Fruit fly (Drosophila melanogaster) whole organism, embryonic: ENCODE measurements around the gene Eig71Ea.
A peak's percentile ranks its signal among the peaks of the same experiment; 100 is the strongest.

ENCODE experiments used
- Abd-B ChIP-seq: fragments of 200-800 bp; sonication (Bioruptor generic); optimal IDR thresholded peaks from 2 replicates; lab custom pipeline; 2018; ENCODE audit warnings: missing biosample characterization, mild to moderate bottlenecking, missing genetic modification characterization, moderate library complexity
- Adf1 ChIP-seq: fragments of 200-800 bp; sonication (Bioruptor generic); IDR thresholded peaks from 2 replicates; pipeline ENCODE4 v1.3.6; 2022; ENCODE audit warnings: missing biosample characterization, missing genetic modification characterization
- Antp ChIP-seq: fragments of 200-800 bp; sonication (Bioruptor generic); optimal IDR thresholded peaks from 3 replicates; lab custom pipeline; 2016; ENCODE audit warnings: missing biosample characterization, missing genetic modification characterization
- CG10366 ChIP-seq: fragments of 200-800 bp; sonication (Bioruptor generic); IDR thresholded peaks from 2 replicates; pipeline ENCODE4 v1.3.6; 2022; ENCODE audit warnings: missing biosample characterization, missing genetic modification characterization
- CG11093 ChIP-seq: fragments of 200-800 bp; sonication (Bioruptor generic); IDR thresholded peaks from 3 replicates; pipeline ENCODE4 v1.3.6; 2022; ENCODE audit warnings: missing biosample characterization, missing genetic modification characterization
- CG11504 ChIP-seq: fragments of 200-800 bp; sonication (Bioruptor generic); optimal IDR thresholded peaks from 3 replicates; lab custom pipeline; 2019; ENCODE audit warnings: missing biosample characterization, mild to moderate bottlenecking, missing genetic modification characterization, moderate library complexity
- CG1602 ChIP-seq: fragments of 200-800 bp; sonication (Bioruptor generic); optimal IDR thresholded peaks from 3 replicates; lab custom pipeline; 2016; ENCODE audit warnings: missing biosample characterization, missing genetic modification characterization
- CG17829 ChIP-seq: fragments of 200-800 bp; optimal IDR thresholded peaks from 2 replicates; lab custom pipeline; 2019; ENCODE audit warnings: missing biosample characterization, mild to moderate bottlenecking, missing genetic modification characterization, moderate library complexity
- CG18262 ChIP-seq: fragments of 200-800 bp; optimal IDR thresholded peaks from 3 replicates; lab custom pipeline; 2019; ENCODE audit warnings: missing biosample characterization, mild to moderate bottlenecking, missing genetic modification characterization, moderate library complexity
- CG30403 ChIP-seq: fragments of 200-800 bp; sonication (Bioruptor generic); optimal IDR thresholded peaks from 3 replicates; lab custom pipeline; 2016; ENCODE audit warnings: missing biosample characterization, missing genetic modification characterization
- CG6689 ChIP-seq: fragments of 200-800 bp; sonication (Bioruptor generic); IDR thresholded peaks from 2 replicates; pipeline ENCODE4 v1.3.6; 2022; ENCODE audit warnings: missing biosample characterization, missing genetic modification characterization
- CG7556 ChIP-seq: fragments of 200-800 bp; sonication (Bioruptor generic); optimal IDR thresholded peaks from 2 replicates; lab custom pipeline; 2017; ENCODE audit warnings: missing biosample characterization, mild to moderate bottlenecking, missing genetic modification characterization
- CG7839 ChIP-seq: fragments of 200-800 bp; sonication (Bioruptor generic); optimal IDR thresholded peaks from 3 replicates; lab custom pipeline; 2018; ENCODE audit warnings: missing biosample characterization, mild to moderate bottlenecking, missing genetic modification characterization, moderate library complexity
- Ets65A ChIP-seq: fragments of 200-800 bp; sonication (Bioruptor generic); peaks from one replicate; lab custom pipeline; 2016; ENCODE audit warnings: missing biosample characterization, missing genetic modification characterization
- Hr39 ChIP-seq: fragments of >200 bp; optimal IDR thresholded peaks from 2 replicates; lab custom pipeline; 2017
- NC2β ChIP-seq: fragments of 200-800 bp; sonication (Bioruptor generic); optimal IDR thresholded peaks from 2 replicates; lab custom pipeline; 2016; ENCODE audit warnings: missing biosample characterization, missing genetic modification characterization
- Oli ChIP-seq: fragments of 200-800 bp; sonication (Bioruptor generic); optimal IDR thresholded peaks from 2 replicates; lab custom pipeline; 2018; ENCODE audit warnings: missing biosample characterization, mild to moderate bottlenecking, missing genetic modification characterization, moderate library complexity
- Sry-β ChIP-seq: fragments of 200-800 bp; sonication (Bioruptor generic); optimal IDR thresholded peaks from 2 replicates; lab custom pipeline; 2018; ENCODE audit warnings: missing biosample characterization, mild to moderate bottlenecking, missing genetic modification characterization, moderate library complexity
- Ssrp ChIP-seq: fragments of 200-800 bp; sonication (Bioruptor generic); optimal IDR thresholded peaks from 2 replicates; lab custom pipeline; 2018; ENCODE audit warnings: missing biosample characterization, mild to moderate bottlenecking, missing genetic modification characterization, moderate library complexity
- TFAM ChIP-seq: fragments of 200-800 bp; sonication (Bioruptor generic); optimal IDR thresholded peaks from 2 replicates; lab custom pipeline; 2017; ENCODE audit warnings: missing biosample characterization, missing genetic modification characterization, inconsistent platforms
- ab ChIP-seq: fragments of 200-800 bp; sonication (Bioruptor generic); optimal IDR thresholded peaks from 2 replicates; lab custom pipeline; 2016; ENCODE audit warnings: missing biosample characterization, missing genetic modification characterization
- abd-A ChIP-seq: fragments of 200-800 bp; sonication (Bioruptor generic); optimal IDR thresholded peaks from 3 replicates; lab custom pipeline; 2019; ENCODE audit warnings: missing biosample characterization, mild to moderate bottlenecking, missing genetic modification characterization, moderate library complexity
- ap ChIP-seq: fragments of 200-800 bp; sonication (Bioruptor generic); IDR thresholded peaks from 2 replicates; pipeline ENCODE4 v1.3.6; 2022; ENCODE audit warnings: missing biosample characterization, missing genetic modification characterization
- bsh ChIP-seq, 2 experiments: fragments of 200-800 bp; sonication (Bioruptor generic); optimal IDR thresholded peaks; 2 replicates each; lab custom pipeline; 2017 to 2018; ENCODE audit warnings: mild to moderate bottlenecking in 2 of 2, missing biosample characterization in 2 of 2, missing genetic modification characterization in 2 of 2, moderate library complexity in 1 of 2
- btn ChIP-seq: fragments of 200-800 bp; sonication (Bioruptor generic); optimal IDR thresholded peaks from 2 replicates; lab custom pipeline; 2016; ENCODE audit warnings: missing biosample characterization, missing genetic modification characterization
- cad ChIP-seq: fragments of >200 bp; optimal IDR thresholded peaks from 2 replicates; lab custom pipeline; 2017; ENCODE audit warnings: missing biosample characterization, missing genetic modification characterization
- chif ChIP-seq, 2 experiments: fragments of 200-800 bp; sonication (Bioruptor generic); optimal IDR thresholded peaks; 3 replicates each; lab custom pipeline; 2016; ENCODE audit warnings: missing biosample characterization in 2 of 2, missing genetic modification characterization in 2 of 2
- chn ChIP-seq: fragments of 200-800 bp; sonication (Bioruptor generic); optimal IDR thresholded peaks from 2 replicates; lab custom pipeline; 2016; ENCODE audit warnings: missing biosample characterization, missing genetic modification characterization
- dan ChIP-seq: fragments of 200-800 bp; sonication (Bioruptor generic); IDR thresholded peaks from 2 replicates; pipeline ENCODE4 v1.3.6; 2022; ENCODE audit warnings: missing biosample characterization, missing genetic modification characterization
- dmrt11E ChIP-seq: fragments of 200-800 bp; sonication (Bioruptor generic); optimal IDR thresholded peaks from 3 replicates; lab custom pipeline; 2018; ENCODE audit warnings: missing biosample characterization, mild to moderate bottlenecking, missing genetic modification characterization, moderate library complexity
- dmrt99B ChIP-seq: fragments of 200-800 bp; sonication (Bioruptor generic); optimal IDR thresholded peaks from 2 replicates; lab custom pipeline; 2018; ENCODE audit warnings: missing biosample characterization, mild to moderate bottlenecking, missing genetic modification characterization, moderate library complexity
- fd102C ChIP-seq: fragments of 200-800 bp; sonication (Bioruptor generic); optimal IDR thresholded peaks from 2 replicates; lab custom pipeline; 2018; ENCODE audit warnings: missing biosample characterization, mild to moderate bottlenecking, missing genetic modification characterization, moderate library complexity
- gem ChIP-seq: fragments of 200-800 bp; sonication (Bioruptor generic); optimal IDR thresholded peaks from 2 replicates; lab custom pipeline; 2019; ENCODE audit warnings: missing biosample characterization, mild to moderate bottlenecking, missing genetic modification characterization, moderate library complexity
- grau ChIP-seq: fragments of 200-800 bp; optimal IDR thresholded peaks from 3 replicates; lab custom pipeline; 2019; ENCODE audit warnings: missing biosample characterization, mild to moderate bottlenecking, missing genetic modification characterization, moderate library complexity
- hbn ChIP-seq: fragments of 200-800 bp; sonication (Bioruptor generic); IDR thresholded peaks from 2 replicates; pipeline ENCODE4 v1.3.6; 2022; ENCODE audit warnings: missing biosample characterization, missing genetic modification characterization; ENCODE audit not compliant: partially characterized antibody
- her ChIP-seq: fragments of 200-800 bp; sonication (Bioruptor generic); optimal IDR thresholded peaks from 2 replicates; lab custom pipeline; 2016; ENCODE audit warnings: missing biosample characterization, missing genetic modification characterization
- jumu ChIP-seq: fragments of 200-800 bp; sonication (Bioruptor generic); optimal IDR thresholded peaks from 3 replicates; lab custom pipeline; 2016; ENCODE audit warnings: missing biosample characterization, missing genetic modification characterization
- lilli ChIP-seq: fragments of 200-800 bp; sonication (Bioruptor generic); optimal IDR thresholded peaks from 3 replicates; lab custom pipeline; 2016; ENCODE audit warnings: missing biosample characterization, missing genetic modification characterization
- lola ChIP-seq, 3 experiments: fragments of >200 bp in 2 of 3; fragments of 200-800 bp in 1 of 3; sonication (Bioruptor generic) in 1 of 3; optimal IDR thresholded peaks; 2 replicates each; lab custom pipeline; 2017 to 2019; ENCODE audit warnings: missing biosample characterization in 3 of 3, missing genetic modification characterization in 3 of 3, mild to moderate bottlenecking in 1 of 3, moderate library complexity in 1 of 3
- org-1 ChIP-seq: fragments of 200-800 bp; sonication (Bioruptor generic); optimal IDR thresholded peaks from 2 replicates; lab custom pipeline; 2017; ENCODE audit warnings: missing biosample characterization, missing genetic modification characterization
- pan ChIP-seq, 4 experiments: fragments of >200 bp in 3 of 4; fragments of 200-800 bp in 1 of 4; sonication (Bioruptor generic) in 1 of 4; optimal IDR thresholded peaks in 3 of 4; IDR thresholded peaks in 1 of 4; 2 replicates each; pipeline versions ENCODE4 v1.3.6 to Lab custom; 2017 to 2022; ENCODE audit warnings: missing biosample characterization in 2 of 4, missing genetic modification characterization in 2 of 4, mixed read lengths in 1 of 4
- phol ChIP-seq: fragments of 200-800 bp; sonication (Bioruptor generic); optimal IDR thresholded peaks from 3 replicates; lab custom pipeline; 2018; ENCODE audit warnings: missing biosample characterization, mild to moderate bottlenecking, missing genetic modification characterization, moderate library complexity
- prd ChIP-seq, 3 experiments: fragments of >200 bp in 2 of 3; fragments of 200-800 bp in 1 of 3; sonication (Bioruptor generic) in 1 of 3; optimal IDR thresholded peaks in 2 of 3; IDR thresholded peaks in 1 of 3; 2 replicates in 2 of 3; 3 replicates in 1 of 3; pipeline versions ENCODE4 v1.3.6 to Lab custom; 2017 to 2022; ENCODE audit warnings: missing biosample characterization in 1 of 3, missing genetic modification characterization in 1 of 3
- row ChIP-seq: fragments of 200-800 bp; sonication (Bioruptor generic); IDR thresholded peaks from 3 replicates; pipeline ENCODE4 v1.3.6; 2022; ENCODE audit warnings: missing biosample characterization, missing genetic modification characterization
- scrt ChIP-seq: fragments of 200-800 bp; sonication (Bioruptor generic); optimal IDR thresholded peaks from 2 replicates; lab custom pipeline; 2018; ENCODE audit warnings: missing biosample characterization, mild to moderate bottlenecking, missing genetic modification characterization, moderate library complexity
- sens ChIP-seq: fragments of 200-800 bp; sonication (Bioruptor generic); peaks from one replicate; lab custom pipeline; 2016; ENCODE audit warnings: missing biosample characterization, missing genetic modification characterization
- sisA ChIP-seq: fragments of 200-800 bp; sonication (Bioruptor generic); IDR thresholded peaks from 2 replicates; pipeline ENCODE4 v1.3.6; 2022; ENCODE audit warnings: missing biosample characterization, missing genetic modification characterization
- trem ChIP-seq: fragments of 200-800 bp; optimal IDR thresholded peaks from 3 replicates; lab custom pipeline; 2019; ENCODE audit warnings: missing biosample characterization, mild to moderate bottlenecking, missing genetic modification characterization, moderate library complexity
- unpg ChIP-seq: fragments of 200-800 bp; sonication (Bioruptor generic); optimal IDR thresholded peaks from 3 replicates; lab custom pipeline; 2018; ENCODE audit warnings: missing biosample characterization, mild to moderate bottlenecking, missing genetic modification characterization, moderate library complexity
- zf30C ChIP-seq: fragments of 200-800 bp; sonication (Bioruptor generic); optimal IDR thresholded peaks from 3 replicates; lab custom pipeline; 2018; ENCODE audit warnings: missing biosample characterization, mild to moderate bottlenecking, missing genetic modification characterization

Eig71Ea gene

dm6 chr3L:15639978-15640377 lies 9.5 kb downstream of the Eig71Ea start:
- no peak for TF ChIP-seq cad
- TF ChIP-seq NC2β (GFP tag; lab: Kevin White, UChicago): peak; percentile 1
- no peak for TF ChIP-seq lilli (GFP tag; lab: Kevin White, UChicago)
- peak; percentile 31 for TF ChIP-seq dmrt11E (tag; lab: Kevin White, UChicago)
- TF ChIP-seq zf30C (GFP tag; lab: Kevin White, UChicago): peak; percentile 33
- TF ChIP-seq trem (tag; lab: Kevin White, UChicago): peak; percentile 5
- TF ChIP-seq sens (GFP tag; lab: Kevin White, UChicago): peak; percentile 36
- peak; percentile 21 for TF ChIP-seq fd102C (GFP tag; lab: Kevin White, UChicago)
- peak in 1 of 2 experiments; percentile 40 for TF ChIP-seq chif (GFP tag; optimal IDR thresholded peaks at IDR 0.05; lab: Kevin White, UChicago)
- TF ChIP-seq Adf1 (GFP tag; lab: Robert Waterston, UW): no peak
- TF ChIP-seq Oli (tag; lab: Kevin White, UChicago): peak; percentile 26
- peak; percentile 9 for TF ChIP-seq chn (GFP tag; lab: Kevin White, UChicago)
- TF ChIP-seq CG10366 (GFP tag; lab: Robert Waterston, UW): no peak
- TF ChIP-seq phol (tag; lab: Kevin White, UChicago): peak; percentile 13
- TF ChIP-seq CG7556: peak; percentile 2
- TF ChIP-seq scrt (GFP tag; lab: Kevin White, UChicago): peak; percentile 36
- no peak for TF ChIP-seq btn (GFP tag; lab: Kevin White, UChicago)
- TF ChIP-seq CG17829 (tag; lab: Kevin White, UChicago): peak; percentile 32
- TF ChIP-seq org-1 (GFP tag; lab: Kevin White, UChicago): peak; percentile 15
- peak; percentile 8 for TF ChIP-seq CG30403 (GFP tag; lab: Kevin White, UChicago)
- TF ChIP-seq ap (GFP tag; lab: Robert Waterston, UW): no peak
- TF ChIP-seq dan (GFP tag; lab: Robert Waterston, UW): no peak
- TF ChIP-seq abd-A: no peak
- no peak for TF ChIP-seq sisA
- no peak for TF ChIP-seq pan (optimal IDR thresholded peaks at IDR 0.05; lab: Kevin White, UChicago)
- no peak for TF ChIP-seq pan (GFP tag; optimal IDR thresholded peaks at IDR 0.05 in 1 of 2, IDR thresholded peaks at IDR 0.05 in 1 of 2)
- TF ChIP-seq ab (GFP tag; lab: Kevin White, UChicago): no peak
- TF ChIP-seq grau (tag; lab: Kevin White, UChicago): peak; percentile 3
- TF ChIP-seq gem: peak; percentile 55
- peak; percentile 28 for TF ChIP-seq CG18262 (tag; lab: Kevin White, UChicago)
- TF ChIP-seq CG11504 (tag; lab: Kevin White, UChicago): peak; percentile 16
- TF ChIP-seq CG11093 (GFP tag; lab: Robert Waterston, UW): 0 out of 3 replicates have a peak, but pooled peaks have one; percentile 27
- peak; percentile 17 for TF ChIP-seq Antp (GFP tag; lab: Kevin White, UChicago)
- no peak for TF ChIP-seq Sry-β (GFP tag; lab: Kevin White, UChicago)
- TF ChIP-seq lola (GFP tag; optimal IDR thresholded peaks at IDR 0.05; lab: Kevin White, UChicago): peak in 1 of 3 experiments; percentile 26
- peak; percentile 0 for TF ChIP-seq CG1602 (GFP tag; lab: Kevin White, UChicago)
- TF ChIP-seq Ssrp (tag; lab: Kevin White, UChicago): peak; percentile 11
- TF ChIP-seq prd (optimal IDR thresholded peaks at IDR 0.05; lab: Kevin White, UChicago): no peak
- peak; percentile 58; the same call in 1 of the 3 replicates for TF ChIP-seq prd (GFP tag; IDR thresholded peaks at IDR 0.05; lab: Robert Waterston, UW)
- peak; percentile 4 for TF ChIP-seq dmrt99B (tag; lab: Kevin White, UChicago)
- no peak for TF ChIP-seq Hr39 (lab: Kevin White, UChicago)
- peak; percentile 16 for TF ChIP-seq CG7839 (tag; lab: Kevin White, UChicago)
- peak; percentile 34; the same call in 1 of the 2 replicates for TF ChIP-seq CG6689 (GFP tag; lab: Robert Waterston, UW)
- no peak for TF ChIP-seq jumu
- TF ChIP-seq her (GFP tag; lab: Kevin White, UChicago): no peak
- peak; percentile 23 for TF ChIP-seq unpg (GFP tag; lab: Kevin White, UChicago)
- TF ChIP-seq row (GFP tag; lab: Robert Waterston, UW): 0 out of 3 replicates have a peak, but pooled peaks have one; percentile 35
- no peak for TF ChIP-seq TFAM (GFP tag; lab: Kevin White, UChicago)
- TF ChIP-seq Ets65A (GFP tag; lab: Kevin White, UChicago): no peak
- no peak for TF ChIP-seq Abd-B (GFP tag; lab: Kevin White, UChicago)
- peak in 1 of 2 experiments; percentile 32 for TF ChIP-seq bsh (GFP tag; optimal IDR thresholded peaks at IDR 0.05; lab: Kevin White, UChicago)
- TF ChIP-seq hbn (GFP tag; lab: Robert Waterston, UW): no peak
